Fruit fly (Drosophila melanogaster): ENCODE measurements around the gene CG34258.

dm6 chr3L:20000878-20001640 lies 49.3 kb upstream of the CG34258 start:
- TF ChIP-seq psq (optimal IDR thresholded peaks at IDR 0.05) = no peak
- TF ChIP-seq usp (GFP tag; optimal IDR thresholded peaks at IDR 0.05) = no peak
- no peak for TF ChIP-seq CG8478 (optimal IDR thresholded peaks at IDR 0.05)
- no peak for TF ChIP-seq EcR (GFP tag; optimal IDR thresholded peaks at IDR 0.05)
- TF ChIP-seq pan (optimal IDR thresholded peaks at IDR 0.05) = no peak
- no peak for TF ChIP-seq Dll (optimal IDR thresholded peaks at IDR 0.05)

Data from whole organism.